Worm (Caenorhabditis elegans): ENCODE results near the gene C08F8.2.

ce11 chrIV:11124674-11125073, 26.1 kb upstream of the C08F8.2 start, which contains the start of gene spo-11:
- TF ChIP-seq him-1 (tag; optimal IDR thresholded peaks at IDR 0.05) = no peak
- no peak for TF ChIP-seq W03F9.2 (tag; optimal IDR thresholded peaks at IDR 0.05)

All from whole organism, L4/young adult.